Worm (Caenorhabditis elegans) whole organism, L4 larva: ENCODE results near the gene F49H12.4.
A peak's percentile ranks its signal among the peaks of the same experiment; 100 is the strongest.

ENCODE experiments used
- D1046.2 ChIP-seq: fragments of 200-800 bp; sonication (Bioruptor generic); IDR thresholded peaks from 2 replicates; pipeline ENCODE4 v1.3.6; 2022; ENCODE audit warnings: missing genetic modification characterization, missing compliant biosample characterization
- F44E2.7 ChIP-seq: fragments of 200-800 bp; sonication (Bioruptor generic); IDR thresholded peaks from 2 replicates; pipeline ENCODE4 v2.1.2; 2022; ENCODE audit warnings: missing genetic modification characterization, missing compliant biosample characterization
- F49E8.2 ChIP-seq: sonication (generic microtip); optimal IDR thresholded peaks from 2 replicates; lab custom pipeline; 2016; ENCODE audit warnings: missing compliant biosample characterization, mild to moderate bottlenecking, missing genetic modification characterization, borderline replicate concordance
- Y75B8A.6 ChIP-seq: fragments of 200-800 bp; sonication (Bioruptor generic); IDR thresholded peaks from 2 replicates; pipeline ENCODE4 v1.3.6; 2022; ENCODE audit warnings: missing genetic modification reagents, missing genetic modification characterization, missing compliant biosample characterization
- ZK546.5 ChIP-seq, 2 experiments: sonication (generic microtip); optimal IDR thresholded peaks; 2 replicates each; lab custom pipeline; 2017; ENCODE audit warnings: missing biosample characterization in 2 of 2, missing genetic modification characterization in 2 of 2
- aha-1 ChIP-seq: fragments of 150-350 bp; peaks from one replicate; lab custom pipeline; 2014; ENCODE audit warnings: missing biosample characterization, missing genetic modification characterization
- aly-2 ChIP-seq: sonication (generic microtip); optimal IDR thresholded peaks from 2 replicates; lab custom pipeline; 2018; ENCODE audit warnings: missing biosample characterization, missing genetic modification characterization
- ama-1 ChIP-seq: fragments of 150-350 bp; optimal IDR thresholded peaks from 2 replicates; lab custom pipeline; 2014; ENCODE audit warnings: inconsistent platforms, mixed read lengths
- attf-4 ChIP-seq: sonication (generic microtip); optimal IDR thresholded peaks from 3 replicates; lab custom pipeline; 2017; ENCODE audit warnings: missing biosample characterization, missing genetic modification characterization
- ceh-20 ChIP-seq: fragments of 200-800 bp; sonication (Bioruptor generic); IDR thresholded peaks from 2 replicates; pipeline ENCODE4 v1.3.6; 2022; ENCODE audit warnings: missing genetic modification reagents, missing genetic modification characterization, missing compliant biosample characterization
- ceh-32 ChIP-seq: sonication (generic microtip); optimal IDR thresholded peaks from 2 replicates; lab custom pipeline; 2016; ENCODE audit warnings: mild to moderate bottlenecking, missing genetic modification characterization, missing compliant biosample characterization; ENCODE audit not compliant: poor library complexity
- ces-1 ChIP-seq: fragments of 150-350 bp; sonication (generic microtip); optimal IDR thresholded peaks from 4 replicates; lab custom pipeline; 2014; ENCODE audit warnings: missing biosample characterization, missing genetic modification reagents, missing genetic modification characterization
- cey-2 ChIP-seq: sonication (generic microtip); optimal IDR thresholded peaks from 3 replicates; lab custom pipeline; 2017; ENCODE audit warnings: missing genetic modification characterization, mild to moderate bottlenecking, missing compliant biosample characterization, antibody characterized with exemption, borderline replicate concordance; ENCODE audit not compliant: insufficient read depth
- daf-16 ChIP-seq, 3 experiments: sonication (generic microtip); optimal IDR thresholded peaks; 2 replicates each; lab custom pipeline; 2016 to 2017; ENCODE audit warnings: missing genetic modification characterization in 3 of 3, missing genetic modification reagents in 3 of 3, mild to moderate bottlenecking in 2 of 3, missing compliant biosample characterization in 2 of 3, missing biosample characterization in 1 of 3, moderate library complexity in 1 of 3
- daf-19 ChIP-seq: fragments of 200-800 bp; sonication (Bioruptor generic); conservative IDR thresholded peaks from 2 replicates; pipeline ENCODE4 v1.3.6; 2022; ENCODE audit warnings: missing genetic modification characterization, missing compliant biosample characterization
- daf-8 ChIP-seq: fragments of 200-800 bp; sonication (Bioruptor generic); IDR thresholded peaks from 2 replicates; pipeline ENCODE4 v1.3.6; 2022; ENCODE audit warnings: missing genetic modification characterization, missing compliant biosample characterization
- dmd-6 ChIP-seq: fragments of 200-800 bp; sonication (Bioruptor generic); IDR thresholded peaks from 2 replicates; pipeline ENCODE4 v1.3.6; 2022; ENCODE audit warnings: missing genetic modification reagents, missing genetic modification characterization, missing compliant biosample characterization
- dmd-8 ChIP-seq: fragments of 200-800 bp; sonication (Bioruptor generic); IDR thresholded peaks from 2 replicates; pipeline ENCODE4 v1.3.6; 2022; ENCODE audit warnings: missing genetic modification characterization, missing compliant biosample characterization
- dve-1 ChIP-seq: sonication (generic microtip); optimal IDR thresholded peaks from 2 replicates; lab custom pipeline; 2017; ENCODE audit warnings: antibody characterized with exemption, mild to moderate bottlenecking, missing genetic modification characterization, missing compliant biosample characterization; ENCODE audit not compliant: insufficient read depth
- egl-43 ChIP-seq: fragments of 200-800 bp; sonication (Bioruptor generic); IDR thresholded peaks from 2 replicates; pipeline ENCODE4 v1.3.6; 2022; ENCODE audit warnings: missing genetic modification reagents, missing genetic modification characterization, missing compliant biosample characterization
- fkh-10 ChIP-seq: fragments of 150-350 bp; optimal IDR thresholded peaks from 2 replicates; lab custom pipeline; 2014; ENCODE audit warnings: missing biosample characterization, missing genetic modification reagents, missing genetic modification characterization
- gei-8 ChIP-seq: fragments of 200-800 bp; sonication (Bioruptor generic); optimal IDR thresholded peaks from 2 replicates; lab custom pipeline; 2018; ENCODE audit warnings: mild to moderate bottlenecking, missing genetic modification characterization, missing compliant biosample characterization
- hif-1 ChIP-seq, 2 experiments: sonication (generic microtip); optimal IDR thresholded peaks; 2 replicates each; lab custom pipeline; 2016 to 2017; ENCODE audit warnings: missing compliant biosample characterization in 2 of 2, missing genetic modification characterization in 2 of 2, missing genetic modification reagents in 2 of 2, missing genotype in 2 of 2, mild to moderate bottlenecking in 1 of 2
- hlh-11 ChIP-seq: fragments of 200-800 bp; sonication (Bioruptor generic); optimal IDR thresholded peaks from 2 replicates; lab custom pipeline; 2018; ENCODE audit warnings: mild to moderate bottlenecking, missing genetic modification characterization, missing compliant biosample characterization
- lin-1 ChIP-seq: fragments of 200-800 bp; sonication (Bioruptor generic); IDR thresholded peaks from 2 replicates; pipeline ENCODE4 v1.3.6; 2022; ENCODE audit warnings: missing genetic modification reagents, missing genetic modification characterization, missing compliant biosample characterization
- lin-29 ChIP-seq: fragments of 200-800 bp; sonication (Bioruptor generic); IDR thresholded peaks from 2 replicates; pipeline ENCODE4 v1.3.6; 2022; ENCODE audit warnings: missing genetic modification reagents, missing genetic modification characterization, missing compliant biosample characterization
- lin-38 ChIP-seq: fragments of 200-800 bp; sonication (Bioruptor generic); IDR thresholded peaks from 2 replicates; pipeline ENCODE4 v1.3.6; 2022; ENCODE audit warnings: missing genetic modification reagents, missing genetic modification characterization, missing compliant biosample characterization
- madf-5 ChIP-seq, 2 experiments: fragments of 200-800 bp; sonication (Bioruptor generic); IDR thresholded peaks; 2 replicates each; pipeline ENCODE4 v1.3.6; 2022; ENCODE audit warnings: missing compliant biosample characterization in 2 of 2, missing genetic modification characterization in 2 of 2
- mdl-1 ChIP-seq, 2 experiments: fragments of 150-350 bp in 1 of 2; sonication (generic microtip) in 1 of 2; optimal IDR thresholded peaks; 2 replicates each; lab custom pipeline; 2014 to 2017; ENCODE audit warnings: missing biosample characterization in 2 of 2, missing genetic modification characterization in 2 of 2
- mdt-29 ChIP-seq: fragments of 200-800 bp; sonication (Bioruptor generic); IDR thresholded peaks from 2 replicates; pipeline ENCODE4 v1.3.6; 2022; ENCODE audit warnings: missing genetic modification reagents, missing genetic modification characterization, missing compliant biosample characterization
- mxl-3 ChIP-seq: fragments of 200-800 bp; sonication (Bioruptor generic); optimal IDR thresholded peaks from 2 replicates; lab custom pipeline; 2018; ENCODE audit warnings: mild to moderate bottlenecking, missing genetic modification characterization, missing compliant biosample characterization
- nhr-10 ChIP-seq: fragments of 150-350 bp; optimal IDR thresholded peaks from 2 replicates; lab custom pipeline; 2014; ENCODE audit warnings: missing biosample characterization, missing genetic modification characterization
- nhr-11 ChIP-seq: fragments of 150-350 bp; optimal IDR thresholded peaks from 2 replicates; lab custom pipeline; 2014; ENCODE audit warnings: missing biosample characterization, missing genetic modification characterization
- nhr-111 ChIP-seq: fragments of 200-800 bp; sonication (Bioruptor generic); optimal IDR thresholded peaks from 2 replicates; lab custom pipeline; 2018; ENCODE audit warnings: mild to moderate bottlenecking, missing genetic modification characterization, missing compliant biosample characterization
- nhr-25 ChIP-seq: sonication (generic microtip); optimal IDR thresholded peaks from 2 replicates; lab custom pipeline; 2017; ENCODE audit warnings: missing genetic modification characterization, mild to moderate bottlenecking, missing compliant biosample characterization, antibody characterized with exemption, moderate library complexity, borderline replicate concordance; ENCODE audit not compliant: insufficient read depth
- nhr-41 ChIP-seq: fragments of 200-800 bp; sonication (Bioruptor generic); IDR thresholded peaks from 2 replicates; pipeline ENCODE4 v1.3.6; 2022; ENCODE audit warnings: missing genetic modification reagents, missing genetic modification characterization, missing compliant biosample characterization
- nhr-42 ChIP-seq: fragments of 200-800 bp; sonication (Bioruptor generic); IDR thresholded peaks from 2 replicates; pipeline ENCODE4 v1.3.6; 2022; ENCODE audit warnings: missing genetic modification characterization, missing compliant biosample characterization
- nhr-48 ChIP-seq: sonication (generic microtip); optimal IDR thresholded peaks from 2 replicates; lab custom pipeline; 2016; ENCODE audit warnings: mild to moderate bottlenecking, missing genetic modification characterization, missing compliant biosample characterization
- nhr-6 ChIP-seq: fragments of 150-350 bp; optimal IDR thresholded peaks from 2 replicates; lab custom pipeline; 2014; ENCODE audit warnings: missing biosample characterization, missing genetic modification characterization
- php-3 ChIP-seq: fragments of 200-800 bp; sonication (Bioruptor generic); IDR thresholded peaks from 2 replicates; pipeline ENCODE4 v1.3.6; 2022; ENCODE audit warnings: missing genetic modification reagents, missing genetic modification characterization, missing compliant biosample characterization
- pqm-1 ChIP-seq: sonication (generic microtip); optimal IDR thresholded peaks from 2 replicates; lab custom pipeline; 2017; ENCODE audit warnings: missing biosample characterization, missing genetic modification characterization
- saeg-2 ChIP-seq: fragments of 200-800 bp; sonication (Bioruptor generic); IDR thresholded peaks from 2 replicates; pipeline ENCODE4 v1.3.6; 2022; ENCODE audit warnings: missing genetic modification reagents, missing genetic modification characterization, missing compliant biosample characterization
- tag-97 ChIP-seq: fragments of 200-800 bp; sonication (Bioruptor generic); IDR thresholded peaks from 2 replicates; pipeline ENCODE4 v1.3.6; 2022; ENCODE audit warnings: missing genetic modification characterization, missing compliant biosample characterization
- unc-130 ChIP-seq: sonication (generic microtip); optimal IDR thresholded peaks from 2 replicates; lab custom pipeline; 2016; ENCODE audit warnings: missing genetic modification reagents, missing genetic modification characterization, missing compliant biosample characterization
- unc-39 ChIP-seq: sonication (generic microtip); optimal IDR thresholded peaks from 2 replicates; lab custom pipeline; 2017; ENCODE audit warnings: missing biosample characterization, missing genetic modification characterization
- unc-62 ChIP-seq, 3 experiments: fragments of 150-350 bp in 1 of 3; sonication (generic microtip); optimal IDR thresholded peaks in 2 of 3; peaks in 1 of 3; 1 replicate in 1 of 3; 2 replicates in 2 of 3; lab custom pipeline; 2014 to 2017; ENCODE audit warnings: missing biosample characterization in 3 of 3, missing genetic modification characterization in 3 of 3, missing genetic modification reagents in 3 of 3, missing genotype in 1 of 3
- vab-7 ChIP-seq: fragments of 200-800 bp; sonication (Bioruptor generic); IDR thresholded peaks from 2 replicates; pipeline ENCODE4 v1.3.6; 2022; ENCODE audit warnings: missing genetic modification reagents, missing genetic modification characterization, missing compliant biosample characterization
- zag-1 ChIP-seq: fragments of 150-350 bp; optimal IDR thresholded peaks from 2 replicates; lab custom pipeline; 2014; ENCODE audit warnings: missing biosample characterization, missing genetic modification characterization
- zfp-2 ChIP-seq: sonication (generic microtip); optimal IDR thresholded peaks from 2 replicates; lab custom pipeline; 2016; ENCODE audit warnings: mild to moderate bottlenecking, missing genetic modification characterization, missing compliant biosample characterization
- zip-2 ChIP-seq: fragments of 150-350 bp; optimal IDR thresholded peaks from 2 replicates; lab custom pipeline; 2014; ENCODE audit warnings: missing biosample characterization, missing genetic modification characterization
- ztf-11 ChIP-seq: fragments of 150-350 bp; optimal IDR thresholded peaks from 2 replicates; lab custom pipeline; 2014; ENCODE audit warnings: missing biosample characterization, missing genetic modification characterization
- ztf-7 ChIP-seq: fragments of 150-350 bp; optimal IDR thresholded peaks from 2 replicates; lab custom pipeline; 2014; ENCODE audit warnings: missing biosample characterization, missing genetic modification characterization

Gene F49H12.4

ce11 chrX:2107414-2107813 lies 27.8 kb downstream of the F49H12.4 start (continued):
- TF ChIP-seq mdt-29 (no peak), nhr-10 (tag; lab: Kevin White, UChicago) (no peak), php-3 (no peak), zag-1 (tag; lab: Kevin White, UChicago) (no peak), gei-8 (GFP tag; lab: Kevin White, UChicago) (no peak), lin-29 (GFP tag; lab: Robert Waterston, UW) (no peak), zfp-2 (tag; lab: Kevin White, UChicago) (no peak), dve-1 (peak; percentile 83), aly-2 (tag; lab: Kevin White, UChicago) (no peak), nhr-25 (tag; lab: Kevin White, UChicago) (no peak), lin-38 (no peak), ztf-11 (tag; lab: Kevin White, UChicago) (no peak), hif-1 (tag; optimal IDR thresholded peaks at IDR 0.05; lab: Kevin White, UChicago) (no peak), madf-5 (GFP tag; IDR thresholded peaks at IDR 0.05; lab: Robert Waterston, UW) (no peak), unc-39 (tag; lab: Kevin White, UChicago) (no peak), dmd-6 (peak; percentile 87), saeg-2 (GFP tag; lab: Robert Waterston, UW) (no peak), nhr-6 (tag; lab: Kevin White, UChicago) (no peak), attf-4 (no peak), daf-8 (GFP tag; lab: Robert Waterston, UW) (no peak), F49E8.2 (tag; lab: Kevin White, UChicago) (no peak), cey-2 (tag; lab: Kevin White, UChicago) (no peak), ztf-7 (no peak), aha-1 (tag; lab: Kevin White, UChicago) (peak; percentile 5), F44E2.7 (GFP tag; lab: Robert Waterston, UW) (no peak), dmd-8 (GFP tag; lab: Robert Waterston, UW) (no peak), ama-1 (lab: Kevin White, UChicago) (no peak), nhr-41 (GFP tag; lab: Robert Waterston, UW) (no peak), nhr-111 (GFP tag; lab: Kevin White, UChicago) (no peak), pqm-1 (peak; percentile 70), D1046.2 (no peak), egl-43 (GFP tag; lab: Robert Waterston, UW) (no peak), daf-16 (GFP tag; optimal IDR thresholded peaks at IDR 0.05; lab: Kevin White, UChicago) (no peak), daf-16 (tag; optimal IDR thresholded peaks at IDR 0.05; lab: Kevin White, UChicago) (peak; percentile 65), ceh-20 (GFP tag; lab: Robert Waterston, UW) (no peak), ces-1 (GFP tag; lab: Kevin White, UChicago) (no peak), nhr-42 (GFP tag; lab: Robert Waterston, UW) (no peak), hlh-11 (peak; percentile 69), zip-2 (no peak)

ce11 chrX:2108182-2108581 lies 28.5 kb downstream of the F49H12.4 start:
- no peak for TF ChIP-seq ZK546.5 (tag; optimal IDR thresholded peaks at IDR 0.05; lab: Kevin White, UChicago)
- no peak for TF ChIP-seq nhr-48 (tag; lab: Kevin White, UChicago)
- TF ChIP-seq unc-130 (GFP tag; lab: Kevin White, UChicago), result no peak
- TF ChIP-seq pqm-1, result peak; percentile 15
- no peak for TF ChIP-seq daf-19 (GFP tag; lab: Robert Waterston, UW)
- TF ChIP-seq ceh-32 (tag; lab: Kevin White, UChicago), result no peak
- TF ChIP-seq hif-1 (tag; optimal IDR thresholded peaks at IDR 0.05; lab: Kevin White, UChicago), result peak in 1 of 2 experiments; percentile 1
- TF ChIP-seq mxl-3 (GFP tag; lab: Kevin White, UChicago), result peak; percentile 71
- no peak for TF ChIP-seq mdl-1 (tag; optimal IDR thresholded peaks at IDR 0.05; lab: Kevin White, UChicago)
- no peak for TF ChIP-seq saeg-2 (GFP tag; lab: Robert Waterston, UW)
- no peak for TF ChIP-seq fkh-10 (GFP tag; lab: Kevin White, UChicago)
- TF ChIP-seq lin-1, result no peak
- TF ChIP-seq dmd-6, result no peak
- TF ChIP-seq tag-97 (GFP tag; lab: Robert Waterston, UW), result no peak
- TF ChIP-seq Y75B8A.6 (GFP tag; lab: Robert Waterston, UW), result no peak
- no peak for TF ChIP-seq zfp-2 (tag; lab: Kevin White, UChicago)
- TF ChIP-seq vab-7, result no peak
- no peak for TF ChIP-seq nhr-11 (tag; lab: Kevin White, UChicago)
- peak in 1 of 2 experiments; percentile 30 for TF ChIP-seq unc-62 (GFP tag; optimal IDR thresholded peaks at IDR 0.05 in 1 of 2; lab: Kevin White, UChicago)
- no peak for TF ChIP-seq unc-62 (tag; optimal IDR thresholded peaks at IDR 0.05; lab: Kevin White, UChicago)
